Worm (Caenorhabditis elegans): ENCODE results near the gene eco-1.

- no peak for TF ChIP-seq hlh-15 (tag; optimal IDR thresholded peaks at IDR 0.05)
- no peak for TF ChIP-seq madf-2 (tag; optimal IDR thresholded peaks at IDR 0.05)
- TF ChIP-seq nhr-11 (tag; optimal IDR thresholded peaks at IDR 0.05) = no peak
- no peak for TF ChIP-seq ceh-2 (tag; optimal IDR thresholded peaks at IDR 0.05)
Measured at ce11 chrIII:7381546-7382171, 22.8 kb upstream of the eco-1 start, which contains the start of the genes hmg-4 and T20B12.3.
